Worm (Caenorhabditis elegans) whole organism, L1 larva: Measurements from ENCODE around the gene golg-4.
"Not testable (repeated sequence)": the region's sequence is repeated elsewhere in the genome, so short reads cannot be mapped to it uniquely, and the experiment has no call there.

Source experiments
- ceh-82 ChIP-seq, 3 experiments: fragments of 150-350 bp in 1 of 3; sonication (generic microtip) in 2 of 3; optimal IDR thresholded peaks; 2 replicates each; lab custom pipeline; 2014 to 2017; ENCODE audit warnings: missing biosample characterization in 3 of 3, missing genetic modification characterization in 3 of 3
- elt-3 ChIP-seq, 6 experiments: fragments of 150-350 bp in 1 of 6; sonication (generic microtip); optimal IDR thresholded peaks; 2 replicates each; lab custom pipeline; 2017 to 2018; ENCODE audit warnings: missing biosample characterization in 6 of 6, missing genetic modification characterization in 6 of 6, inconsistent platforms in 1 of 6
- nhr-237 ChIP-seq: fragments of 150-350 bp; optimal IDR thresholded peaks from 2 replicates; lab custom pipeline; 2014; ENCODE audit warnings: missing biosample characterization, missing genetic modification characterization
- nhr-28 ChIP-seq: fragments of 150-350 bp; optimal IDR thresholded peaks from 2 replicates; lab custom pipeline; 2014; ENCODE audit warnings: missing biosample characterization, missing genetic modification characterization
- nhr-77 ChIP-seq: fragments of 150-350 bp; optimal IDR thresholded peaks from 2 replicates; lab custom pipeline; 2014; ENCODE audit warnings: missing biosample characterization, missing genetic modification characterization
- nhr-90 ChIP-seq: sonication (generic microtip); optimal IDR thresholded peaks from 2 replicates; lab custom pipeline; 2016; ENCODE audit warnings: mild to moderate bottlenecking, missing genetic modification characterization, missing compliant biosample characterization; ENCODE audit not compliant: poor library complexity
- tbx-2 ChIP-seq: sonication (generic microtip); optimal IDR thresholded peaks from 2 replicates; lab custom pipeline; 2016; ENCODE audit warnings: missing genetic modification characterization, missing compliant biosample characterization
- unc-130 ChIP-seq: fragments of 150-350 bp; optimal IDR thresholded peaks from 2 replicates; lab custom pipeline; 2017; ENCODE audit warnings: missing biosample characterization, missing genetic modification characterization, inconsistent platforms
- zag-1 ChIP-seq: fragments of 150-350 bp; optimal IDR thresholded peaks from 2 replicates; lab custom pipeline; 2014; ENCODE audit warnings: missing biosample characterization, missing genetic modification characterization

DNA sequence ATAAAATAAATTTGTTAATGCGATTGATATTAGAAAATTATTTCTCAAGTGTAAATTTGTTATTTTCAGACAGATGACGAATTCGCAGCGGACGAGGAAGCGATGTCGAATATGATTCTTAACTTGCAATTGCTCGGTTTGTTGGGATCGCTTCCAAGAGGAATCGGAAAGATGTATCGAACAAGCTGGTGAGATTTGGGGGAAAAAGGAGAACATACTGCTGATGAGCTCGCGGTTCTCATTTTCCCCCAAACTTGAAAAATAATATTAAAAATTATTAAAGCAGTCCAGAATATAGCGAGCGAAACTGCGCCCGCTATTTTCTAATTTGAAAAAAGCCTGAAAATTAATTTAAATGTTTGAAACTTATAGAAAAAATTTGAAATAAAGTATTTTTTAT is 48.1 kb downstream of the golg-4 start, which contains the start of gene C34C12.2:
- TF ChIP-seq tbx-2 (tag; lab: Kevin White, UChicago); nhr-90 (tag; lab: Kevin White, UChicago); nhr-28; ceh-82 (tag; optimal IDR thresholded peaks at IDR 0.05; lab: Kevin White, UChicago); elt-3 (tag; optimal IDR thresholded peaks at IDR 0.05; lab: Kevin White, UChicago); nhr-237; nhr-77 (tag; lab: Kevin White, UChicago); unc-130 (tag; lab: Kevin White, UChicago); zag-1 (tag; lab: Kevin White, UChicago): not testable (repeated sequence)
